Worm (Caenorhabditis elegans) whole organism, L3 larva: Measurements from ENCODE around the gene clec-68.

Experiments
- R02D3.7 ChIP-seq: fragments of 150-350 bp; optimal IDR thresholded peaks from 2 replicates; lab custom pipeline; 2014; ENCODE audit warnings: missing biosample characterization, missing genetic modification characterization
- ama-1 ChIP-seq: fragments of 150-350 bp; optimal IDR thresholded peaks from 2 replicates; lab custom pipeline; 2018
- egl-27 ChIP-seq: sonication (generic microtip); optimal IDR thresholded peaks from 4 replicates; lab custom pipeline; 2017; ENCODE audit warnings: missing biosample characterization, missing genetic modification reagents, missing genetic modification characterization
- elt-2 ChIP-seq: sonication (generic microtip); optimal IDR thresholded peaks from 2 replicates; lab custom pipeline; 2016; ENCODE audit warnings: missing genetic modification reagents, mild to moderate bottlenecking, missing genetic modification characterization, missing compliant biosample characterization
- lin-15B ChIP-seq: fragments of 150-350 bp; optimal IDR thresholded peaks from 2 replicates; lab custom pipeline; 2014; ENCODE audit warnings: missing biosample characterization, missing genetic modification characterization
- nhr-12 ChIP-seq: fragments of 150-350 bp; optimal IDR thresholded peaks from 2 replicates; lab custom pipeline; 2014; ENCODE audit warnings: missing biosample characterization, missing genetic modification characterization
- nhr-67 ChIP-seq: fragments of 150-350 bp; optimal IDR thresholded peaks from 2 replicates; lab custom pipeline; 2014; ENCODE audit warnings: missing biosample characterization, missing genetic modification characterization

- TF ChIP-seq nhr-67 (tag; lab: Kevin White, UChicago): no peak
- TF ChIP-seq lin-15B (tag; lab: Kevin White, UChicago): no peak
- TF ChIP-seq elt-2: no peak
- TF ChIP-seq ama-1 (lab: Kevin White, UChicago): no peak
- TF ChIP-seq nhr-12: no peak
- TF ChIP-seq R02D3.7 (tag; lab: Kevin White, UChicago): no peak
- TF ChIP-seq egl-27: no peak
These were observed 10.9 kb upstream of the clec-68 start, which contains the start of gene srz-20 for ce11 chrIV:3915296-3915695.
